Fruit fly (Drosophila melanogaster): ENCODE results near the gene Cog3.
A peak's percentile ranks its signal among the peaks of the same experiment; 100 is the strongest.

Gene Cog3

DNA sequence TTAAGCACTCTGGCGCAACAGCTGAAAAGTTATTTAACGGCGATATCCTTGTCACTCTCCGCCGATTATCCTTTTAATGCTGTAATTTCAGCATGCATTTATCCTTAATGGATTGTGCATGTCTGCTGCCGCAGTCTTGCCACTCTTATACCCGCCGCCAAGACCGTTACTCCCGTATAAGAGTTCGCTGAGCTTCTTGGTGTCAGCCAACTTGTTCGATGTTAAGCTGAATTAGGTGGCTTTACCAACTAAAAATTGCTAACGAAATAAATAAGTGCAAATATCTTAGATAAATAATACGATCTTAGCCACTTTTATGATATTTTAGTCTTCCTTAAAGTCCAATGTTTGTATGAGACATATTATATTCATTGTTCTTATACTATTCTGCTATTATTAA, 15.7 kb downstream of the Cog3 start:
- TF ChIP-seq CG7045 (GFP tag; optimal IDR thresholded peaks at IDR 0.05) (no peak), CG33017 (tag; optimal IDR thresholded peaks at IDR 0.05) (no peak), pad (GFP tag; optimal IDR thresholded peaks at IDR 0.05) (no peak), Crg-1 (GFP tag; optimal IDR thresholded peaks at IDR 0.05) (no peak), ovo (GFP tag; optimal IDR thresholded peaks at IDR 0.05) (no peak), tj (GFP tag; optimal IDR thresholded peaks at IDR 0.05) (no peak), CG1620 (GFP tag; optimal IDR thresholded peaks at IDR 0.05) (no peak), Mnt (GFP tag; optimal IDR thresholded peaks at IDR 0.05) (no peak), CG5204 (GFP tag; optimal IDR thresholded peaks at IDR 0.05) (no peak), CG7101 (tag; optimal IDR thresholded peaks at IDR 0.05) (no peak), Hr96 (GFP tag; optimal IDR thresholded peaks at IDR 0.05) (no peak), CG11617 (GFP tag; optimal IDR thresholded peaks at IDR 0.05) (no peak)

- TF ChIP-seq CG7045 (GFP tag; optimal IDR thresholded peaks at IDR 0.05) (no peak), bab1 (GFP tag; optimal IDR thresholded peaks at IDR 0.05) (no peak), CG11617 (GFP tag; optimal IDR thresholded peaks at IDR 0.05) (no peak), pad (GFP tag; optimal IDR thresholded peaks at IDR 0.05) (no peak), CG12768 (GFP tag; optimal IDR thresholded peaks at IDR 0.05) (no peak), CG5204 (GFP tag; optimal IDR thresholded peaks at IDR 0.05) (no peak), cic (GFP tag; optimal IDR thresholded peaks at IDR 0.05) (no peak), CG7101 (tag; optimal IDR thresholded peaks at IDR 0.05) (no peak), tj (GFP tag; optimal IDR thresholded peaks at IDR 0.05) (no peak), kay (GFP tag; ENCODE audit: borderline replicate concordance) (no peak), CG33017 (tag; optimal IDR thresholded peaks at IDR 0.05) (no peak)
Measured at dm6 chr2L:3440322-3440721, 16.5 kb downstream of the Cog3 start.

DNA sequence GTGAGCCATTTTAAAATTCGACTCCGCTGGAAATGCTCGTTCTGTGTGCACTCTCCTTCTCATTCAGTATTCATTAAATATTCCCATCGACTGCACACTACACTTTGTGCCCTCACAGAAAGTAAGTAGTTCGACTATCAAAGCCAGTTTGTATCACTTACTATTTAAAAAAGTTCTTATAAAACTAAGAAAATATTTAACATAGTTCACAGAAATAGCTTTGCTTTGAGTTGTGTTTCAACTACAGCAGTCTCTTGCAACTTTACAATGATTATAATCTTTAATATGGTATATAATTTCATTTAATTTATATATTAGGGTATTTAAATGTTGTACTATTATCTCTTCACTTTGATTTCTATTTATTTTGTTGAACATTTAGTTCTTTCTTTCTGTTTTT, 17.4 kb downstream of the Cog3 start:
- TF ChIP-seq CG5204 (GFP tag; optimal IDR thresholded peaks at IDR 0.05) (no peak), CG7045 (GFP tag; optimal IDR thresholded peaks at IDR 0.05) (no peak), CG33017 (tag; optimal IDR thresholded peaks at IDR 0.05) (no peak), ovo (GFP tag; optimal IDR thresholded peaks at IDR 0.05) (no peak), Crg-1 (GFP tag; optimal IDR thresholded peaks at IDR 0.05) (no peak), CG1620 (GFP tag; optimal IDR thresholded peaks at IDR 0.05) (no peak), cnc (optimal IDR thresholded peaks at IDR 0.05) (no peak), Hr96 (GFP tag; optimal IDR thresholded peaks at IDR 0.05) (no peak)

dm6 chr2L:3438078-3438477, 18.8 kb downstream of the Cog3 start:
- TF ChIP-seq toe (GFP tag; optimal IDR thresholded peaks at IDR 0.05) (no peak), CG1620 (GFP tag; optimal IDR thresholded peaks at IDR 0.05) (no peak), Mnt (GFP tag; optimal IDR thresholded peaks at IDR 0.05) (no peak), CG14711 (tag; optimal IDR thresholded peaks at IDR 0.05) (no peak), kay (GFP tag; ENCODE audit: borderline replicate concordance) (no peak), CG7045 (GFP tag; optimal IDR thresholded peaks at IDR 0.05) (no peak)

DNA sequence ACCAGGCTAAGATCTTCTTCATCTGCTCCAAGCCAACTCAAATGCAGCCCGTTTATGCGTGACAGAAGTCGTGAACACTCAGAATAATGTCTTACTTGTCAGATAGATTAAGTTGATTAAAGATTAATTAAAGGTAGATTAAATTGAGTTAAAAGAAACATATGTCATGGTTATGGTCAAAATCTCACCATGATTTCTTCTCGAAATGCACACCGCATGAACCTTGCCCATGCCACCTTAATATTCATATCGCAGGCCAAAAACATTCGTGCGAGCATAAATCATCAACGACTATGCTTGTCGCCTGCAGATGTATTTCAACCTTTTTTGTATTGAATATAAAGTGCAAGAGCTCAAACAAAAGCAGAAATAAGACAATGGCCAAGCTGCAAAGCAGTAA, 19.8 kb downstream of the Cog3 start:
- TF ChIP-seq CG11617 (GFP tag; optimal IDR thresholded peaks at IDR 0.05) = no peak
- no peak for TF ChIP-seq CG7101 (tag; optimal IDR thresholded peaks at IDR 0.05)
- TF ChIP-seq bab1 (GFP tag; optimal IDR thresholded peaks at IDR 0.05) = no peak
- TF ChIP-seq toe (GFP tag; optimal IDR thresholded peaks at IDR 0.05) = no peak
- no peak for TF ChIP-seq Mnt (GFP tag; optimal IDR thresholded peaks at IDR 0.05)
- TF ChIP-seq Hr96 (GFP tag; optimal IDR thresholded peaks at IDR 0.05) = no peak
- TF ChIP-seq ovo (GFP tag; optimal IDR thresholded peaks at IDR 0.05) = no peak
- no peak for TF ChIP-seq tj (GFP tag; optimal IDR thresholded peaks at IDR 0.05)
- peak; percentile 25 for TF ChIP-seq CG33017 (tag; optimal IDR thresholded peaks at IDR 0.05)
- peak; percentile 3 for TF ChIP-seq CG14711 (tag; optimal IDR thresholded peaks at IDR 0.05)

DNA sequence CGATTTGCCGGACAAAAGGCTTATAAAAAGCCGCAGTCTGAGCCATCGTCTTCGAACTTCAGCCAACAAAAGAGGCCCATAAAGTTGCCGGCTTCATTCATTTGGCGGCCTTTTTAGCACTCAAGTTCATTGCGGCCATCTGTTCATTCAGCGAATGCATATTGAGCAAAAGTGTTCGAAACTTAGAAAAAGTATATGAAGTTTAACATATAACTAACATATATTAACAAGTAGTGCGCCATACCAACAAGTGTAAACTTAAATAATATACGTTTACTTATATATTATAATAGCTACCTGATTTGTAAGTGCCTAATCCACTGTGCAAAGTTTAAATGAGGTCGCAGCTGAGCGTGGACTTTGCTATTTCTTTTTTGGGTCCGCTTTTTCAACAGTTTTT, 20.5 kb downstream of the Cog3 start:
- no peak for TF ChIP-seq CG12768 (GFP tag; optimal IDR thresholded peaks at IDR 0.05)
- no peak for TF ChIP-seq CG1620 (GFP tag; optimal IDR thresholded peaks at IDR 0.05)
- TF ChIP-seq pad (GFP tag; optimal IDR thresholded peaks at IDR 0.05) = no peak
- TF ChIP-seq cnc (optimal IDR thresholded peaks at IDR 0.05) = no peak
- TF ChIP-seq CG11617 (GFP tag; optimal IDR thresholded peaks at IDR 0.05) = no peak
- no peak for TF ChIP-seq cic (GFP tag; optimal IDR thresholded peaks at IDR 0.05)
- no peak for TF ChIP-seq CG7101 (tag; optimal IDR thresholded peaks at IDR 0.05)
- no peak for TF ChIP-seq CG14711 (tag; optimal IDR thresholded peaks at IDR 0.05)
- TF ChIP-seq CG33017 (tag; optimal IDR thresholded peaks at IDR 0.05) = no peak

- TF ChIP-seq CG1620 (GFP tag; optimal IDR thresholded peaks at IDR 0.05) = no peak
Measured at dm6 chr2L:3435086-3435485, 21.8 kb downstream of the Cog3 start.

- TF ChIP-seq cnc (optimal IDR thresholded peaks at IDR 0.05) (no peak), ovo (GFP tag; optimal IDR thresholded peaks at IDR 0.05) (no peak), kay (GFP tag; ENCODE audit: borderline replicate concordance) (no peak), CG7045 (GFP tag; optimal IDR thresholded peaks at IDR 0.05) (no peak), CG5204 (GFP tag; optimal IDR thresholded peaks at IDR 0.05) (no peak), CG14711 (tag; optimal IDR thresholded peaks at IDR 0.05) (no peak), CG33017 (tag; optimal IDR thresholded peaks at IDR 0.05) (no peak), bab1 (GFP tag; optimal IDR thresholded peaks at IDR 0.05) (no peak), Crg-1 (GFP tag; optimal IDR thresholded peaks at IDR 0.05) (no peak), Hr96 (GFP tag; optimal IDR thresholded peaks at IDR 0.05) (no peak)
Measured at dm6 chr2L:3428419-3429097, 28.3 kb downstream of the Cog3 start.

Data from whole organism, adult.